Worm (Caenorhabditis elegans) whole organism, L3 larva: ENCODE measurements around the gene trpp-4.

ENCODE experiments used
- ama-1 ChIP-seq: fragments of 150-350 bp; optimal IDR thresholded peaks from 2 replicates; lab custom pipeline; 2018
- ceh-16 ChIP-seq: sonication (generic microtip); optimal IDR thresholded peaks from 2 replicates; lab custom pipeline; 2017; ENCODE audit warnings: missing biosample characterization, missing genetic modification characterization
- ceh-82 ChIP-seq: fragments of 150-350 bp; optimal IDR thresholded peaks from 2 replicates; lab custom pipeline; 2014; ENCODE audit warnings: missing biosample characterization, missing genetic modification characterization
- nhr-11 ChIP-seq: fragments of 150-350 bp; optimal IDR thresholded peaks from 2 replicates; lab custom pipeline; 2014; ENCODE audit warnings: missing biosample characterization, missing genetic modification characterization
- nhr-23 ChIP-seq: fragments of 150-350 bp; optimal IDR thresholded peaks from 2 replicates; lab custom pipeline; 2014; ENCODE audit warnings: missing biosample characterization, missing genetic modification reagents, missing genetic modification characterization
- nhr-76 ChIP-seq: fragments of 150-350 bp; sonication (generic microtip); optimal IDR thresholded peaks from 5 replicates; lab custom pipeline; 2014; ENCODE audit warnings: missing biosample characterization, missing genetic modification characterization
- nhr-77 ChIP-seq: fragments of 150-350 bp; optimal IDR thresholded peaks from 2 replicates; lab custom pipeline; 2014; ENCODE audit warnings: missing biosample characterization, missing genetic modification characterization
- skn-1 ChIP-seq: fragments of 150-350 bp; optimal IDR thresholded peaks from 2 replicates; lab custom pipeline; 2014; ENCODE audit warnings: missing biosample characterization, missing genetic modification characterization
- ztf-11 ChIP-seq: fragments of 150-350 bp; optimal IDR thresholded peaks from 2 replicates; lab custom pipeline; 2014; ENCODE audit warnings: missing biosample characterization, missing genetic modification characterization

- TF ChIP-seq ceh-82 (tag; lab: Kevin White, UChicago), result no peak
- no peak for TF ChIP-seq nhr-77
- TF ChIP-seq nhr-76 (tag; lab: Kevin White, UChicago), result no peak
- TF ChIP-seq skn-1 (tag; lab: Kevin White, UChicago), result no peak
- no peak for TF ChIP-seq nhr-23
- no peak for TF ChIP-seq ceh-16 (tag; lab: Kevin White, UChicago)
- TF ChIP-seq ztf-11 (tag; lab: Kevin White, UChicago), result no peak
- TF ChIP-seq nhr-11 (tag; lab: Kevin White, UChicago), result no peak
- TF ChIP-seq ama-1 (lab: Kevin White, UChicago), result no peak
These were observed 18.2 kb upstream of the trpp-4 start, which contains the start of gene E02C12.12 for ce11 chrV:9381846-9382363.
